Worm (Caenorhabditis elegans) whole organism, mixed stage, embryonic: ENCODE measurements around the gene srd-1.

Experiments
- lin-13 ChIP-seq: fragments of 150-350 bp; optimal IDR thresholded peaks from 2 replicates; lab custom pipeline; 2014; ENCODE audit warnings: missing biosample characterization, missing genetic modification characterization
- lsy-2 ChIP-seq: fragments of 150-350 bp; optimal IDR thresholded peaks from 2 replicates; lab custom pipeline; 2014; ENCODE audit warnings: missing biosample characterization, missing genetic modification characterization
- nhr-12 ChIP-seq: fragments of 150-350 bp; optimal IDR thresholded peaks from 2 replicates; lab custom pipeline; 2014; ENCODE audit warnings: missing biosample characterization, missing genetic modification characterization
- nhr-237 ChIP-seq: fragments of 150-350 bp; optimal IDR thresholded peaks from 2 replicates; lab custom pipeline; 2014; ENCODE audit warnings: missing biosample characterization, missing genetic modification characterization
- sptf-1 ChIP-seq: sonication (generic microtip); optimal IDR thresholded peaks from 2 replicates; lab custom pipeline; 2017; ENCODE audit warnings: mild to moderate bottlenecking, missing genetic modification characterization, moderate library complexity, missing compliant biosample characterization

- TF ChIP-seq nhr-12 (tag; lab: Kevin White, UChicago) (no peak), nhr-237 (tag; lab: Kevin White, UChicago) (no peak), lsy-2 (tag; lab: Kevin White, UChicago) (peak; percentile 2), lin-13 (tag; lab: Kevin White, UChicago) (no peak), sptf-1 (tag; lab: Kevin White, UChicago) (no peak)
Measured at ce11 chrII:10172436-10172973, 10.0 kb downstream of the srd-1 start, which contains the start of gene wbp-11.
